Worm (Caenorhabditis elegans) whole organism, young adult: ENCODE measurements around the gene msp-3.

Experiments used
- Y56A3A.18 ChIP-seq: fragments of 200-800 bp; sonication (Bioruptor generic); IDR thresholded peaks from 2 replicates; pipeline ENCODE4 v1.3.6; 2022; ENCODE audit warnings: missing genetic modification reagents, missing genetic modification characterization, missing compliant biosample characterization
- efl-1 ChIP-seq: fragments of 150-350 bp; optimal IDR thresholded peaks from 2 replicates; lab custom pipeline; 2014; ENCODE audit warnings: missing biosample characterization, missing genetic modification reagents, missing genetic modification characterization

DNA sequence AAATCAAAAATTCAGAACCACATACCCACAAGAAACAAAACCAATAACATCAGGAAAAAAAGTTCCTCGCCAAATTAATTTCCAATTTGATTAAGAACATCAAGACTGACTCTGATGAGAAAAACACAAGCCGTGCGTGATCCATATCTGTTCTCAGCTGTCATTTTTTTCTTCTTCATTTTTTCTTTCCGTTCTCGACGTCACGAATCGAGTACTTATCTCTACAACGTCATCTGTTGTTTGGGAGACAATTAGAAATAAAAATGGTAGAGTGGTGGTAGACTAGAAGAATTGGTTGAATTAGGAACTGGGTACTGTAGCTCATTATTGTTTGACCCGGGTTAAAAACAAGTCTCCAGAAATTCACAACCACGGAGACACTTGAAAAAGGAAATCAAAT lies 25.1 kb downstream of the msp-3 start:
- TF ChIP-seq efl-1 (GFP tag; lab: Kevin White, UChicago) (no peak), Y56A3A.18 (no peak)
